Worm (Caenorhabditis elegans) whole organism, L4 larva: ENCODE measurements around the gene Y51B9A.7.

Experiments used
- F37D6.2 ChIP-seq: sonication (generic microtip); optimal IDR thresholded peaks from 2 replicates; lab custom pipeline; 2016; ENCODE audit warnings: mild to moderate bottlenecking, missing genetic modification characterization, missing compliant biosample characterization
- F44E2.7 ChIP-seq: fragments of 200-800 bp; sonication (Bioruptor generic); IDR thresholded peaks from 2 replicates; pipeline ENCODE4 v2.1.2; 2022; ENCODE audit warnings: missing genetic modification characterization, missing compliant biosample characterization
- F49E8.2 ChIP-seq: sonication (generic microtip); optimal IDR thresholded peaks from 2 replicates; lab custom pipeline; 2016; ENCODE audit warnings: missing compliant biosample characterization, mild to moderate bottlenecking, missing genetic modification characterization, borderline replicate concordance
- R02D3.7 ChIP-seq: fragments of 150-350 bp; sonication (generic microtip); optimal IDR thresholded peaks from 3 replicates; lab custom pipeline; 2014; ENCODE audit warnings: missing biosample characterization, missing genetic modification characterization
- Y5F2A.4 ChIP-seq: fragments of 200-800 bp; sonication (Bioruptor generic); optimal IDR thresholded peaks from 2 replicates; lab custom pipeline; 2018; ENCODE audit warnings: mild to moderate bottlenecking, missing genetic modification characterization, missing compliant biosample characterization
- Y75B8A.6 ChIP-seq: fragments of 200-800 bp; sonication (Bioruptor generic); IDR thresholded peaks from 2 replicates; pipeline ENCODE4 v1.3.6; 2022; ENCODE audit warnings: missing genetic modification reagents, missing genetic modification characterization, missing compliant biosample characterization
- ZK546.5 ChIP-seq, 2 experiments: sonication (generic microtip); optimal IDR thresholded peaks; 2 replicates each; lab custom pipeline; 2017; ENCODE audit warnings: missing biosample characterization in 2 of 2, missing genetic modification characterization in 2 of 2
- arid-1 ChIP-seq: fragments of 200-800 bp; sonication (Bioruptor generic); conservative IDR thresholded peaks from 2 replicates; pipeline ENCODE4 v1.3.6; 2022; ENCODE audit warnings: missing genetic modification reagents, missing genetic modification characterization, missing compliant biosample characterization
- attf-4 ChIP-seq: sonication (generic microtip); optimal IDR thresholded peaks from 3 replicates; lab custom pipeline; 2017; ENCODE audit warnings: missing biosample characterization, missing genetic modification characterization
- ceh-62 ChIP-seq: sonication (generic microtip); optimal IDR thresholded peaks from 2 replicates; lab custom pipeline; 2017; ENCODE audit warnings: missing biosample characterization, missing genetic modification characterization
- daf-16 ChIP-seq, 3 experiments: sonication (generic microtip); optimal IDR thresholded peaks; 2 replicates each; lab custom pipeline; 2016 to 2017; ENCODE audit warnings: missing genetic modification characterization in 3 of 3, missing genetic modification reagents in 3 of 3, mild to moderate bottlenecking in 2 of 3, missing compliant biosample characterization in 2 of 3, missing biosample characterization in 1 of 3, moderate library complexity in 1 of 3
- dmd-8 ChIP-seq: fragments of 200-800 bp; sonication (Bioruptor generic); IDR thresholded peaks from 2 replicates; pipeline ENCODE4 v1.3.6; 2022; ENCODE audit warnings: missing genetic modification characterization, missing compliant biosample characterization
- duxl-1 ChIP-seq: sonication (generic microtip); optimal IDR thresholded peaks from 2 replicates; lab custom pipeline; 2016; ENCODE audit warnings: mild to moderate bottlenecking, missing genetic modification characterization, moderate library complexity, missing compliant biosample characterization; ENCODE audit not compliant: poor library complexity
- hif-1 ChIP-seq, 2 experiments: sonication (generic microtip); optimal IDR thresholded peaks; 2 replicates each; lab custom pipeline; 2016 to 2017; ENCODE audit warnings: missing compliant biosample characterization in 2 of 2, missing genetic modification characterization in 2 of 2, missing genetic modification reagents in 2 of 2, missing genotype in 2 of 2, mild to moderate bottlenecking in 1 of 2
- lim-7 ChIP-seq: fragments of 200-800 bp; sonication (Bioruptor generic); IDR thresholded peaks from 2 replicates; pipeline ENCODE4 v1.3.6; 2022; ENCODE audit warnings: missing genetic modification characterization, missing compliant biosample characterization
- lin-1 ChIP-seq: fragments of 200-800 bp; sonication (Bioruptor generic); IDR thresholded peaks from 2 replicates; pipeline ENCODE4 v1.3.6; 2022; ENCODE audit warnings: missing genetic modification reagents, missing genetic modification characterization, missing compliant biosample characterization
- lin-29 ChIP-seq: fragments of 200-800 bp; sonication (Bioruptor generic); IDR thresholded peaks from 2 replicates; pipeline ENCODE4 v1.3.6; 2022; ENCODE audit warnings: missing genetic modification reagents, missing genetic modification characterization, missing compliant biosample characterization
- lsy-2 ChIP-seq, 2 experiments: fragments of 150-350 bp in 1 of 2; sonication (generic microtip) in 1 of 2; optimal IDR thresholded peaks; 2 replicates each; lab custom pipeline; 2014 to 2017; ENCODE audit warnings: missing biosample characterization in 2 of 2, missing genetic modification characterization in 2 of 2
- madf-5 ChIP-seq, 2 experiments: fragments of 200-800 bp; sonication (Bioruptor generic); IDR thresholded peaks; 2 replicates each; pipeline ENCODE4 v1.3.6; 2022; ENCODE audit warnings: missing compliant biosample characterization in 2 of 2, missing genetic modification characterization in 2 of 2
- madf-9 ChIP-seq: fragments of 200-800 bp; sonication (Bioruptor generic); conservative IDR thresholded peaks from 2 replicates; pipeline ENCODE4 v1.3.6; 2022; ENCODE audit warnings: missing genetic modification reagents, missing genetic modification characterization, missing compliant biosample characterization
- mdl-1 ChIP-seq, 2 experiments: fragments of 150-350 bp in 1 of 2; sonication (generic microtip) in 1 of 2; optimal IDR thresholded peaks; 2 replicates each; lab custom pipeline; 2014 to 2017; ENCODE audit warnings: missing biosample characterization in 2 of 2, missing genetic modification characterization in 2 of 2
- mxl-2 ChIP-seq: fragments of 200-800 bp; sonication (Bioruptor generic); conservative IDR thresholded peaks from 2 replicates; pipeline ENCODE4 v1.3.6; 2022; ENCODE audit warnings: missing genetic modification reagents, missing genetic modification characterization, missing compliant biosample characterization
- mxl-3 ChIP-seq: fragments of 200-800 bp; sonication (Bioruptor generic); optimal IDR thresholded peaks from 2 replicates; lab custom pipeline; 2018; ENCODE audit warnings: mild to moderate bottlenecking, missing genetic modification characterization, missing compliant biosample characterization
- nhr-102 ChIP-seq: sonication (generic microtip); optimal IDR thresholded peaks from 2 replicates; lab custom pipeline; 2016; ENCODE audit warnings: mild to moderate bottlenecking, missing genetic modification characterization, moderate library complexity, missing compliant biosample characterization
- nhr-11 ChIP-seq: fragments of 150-350 bp; optimal IDR thresholded peaks from 2 replicates; lab custom pipeline; 2014; ENCODE audit warnings: missing biosample characterization, missing genetic modification characterization
- nhr-111 ChIP-seq: fragments of 200-800 bp; sonication (Bioruptor generic); optimal IDR thresholded peaks from 2 replicates; lab custom pipeline; 2018; ENCODE audit warnings: mild to moderate bottlenecking, missing genetic modification characterization, missing compliant biosample characterization
- nhr-25 ChIP-seq: sonication (generic microtip); optimal IDR thresholded peaks from 2 replicates; lab custom pipeline; 2017; ENCODE audit warnings: missing genetic modification characterization, mild to moderate bottlenecking, missing compliant biosample characterization, antibody characterized with exemption, moderate library complexity, borderline replicate concordance; ENCODE audit not compliant: insufficient read depth
- nhr-28 ChIP-seq: fragments of 150-350 bp; optimal IDR thresholded peaks from 2 replicates; lab custom pipeline; 2014; ENCODE audit warnings: missing biosample characterization, missing genetic modification characterization
- nhr-41 ChIP-seq: fragments of 200-800 bp; sonication (Bioruptor generic); IDR thresholded peaks from 2 replicates; pipeline ENCODE4 v1.3.6; 2022; ENCODE audit warnings: missing genetic modification reagents, missing genetic modification characterization, missing compliant biosample characterization
- nhr-48 ChIP-seq: sonication (generic microtip); optimal IDR thresholded peaks from 2 replicates; lab custom pipeline; 2016; ENCODE audit warnings: mild to moderate bottlenecking, missing genetic modification characterization, missing compliant biosample characterization
- nhr-76 ChIP-seq: fragments of 150-350 bp; optimal IDR thresholded peaks from 2 replicates; lab custom pipeline; 2014; ENCODE audit warnings: missing biosample characterization, missing genetic modification characterization
- nhr-77 ChIP-seq: fragments of 150-350 bp; optimal IDR thresholded peaks from 2 replicates; lab custom pipeline; 2014; ENCODE audit warnings: missing biosample characterization, missing genetic modification characterization
- pqm-1 ChIP-seq: sonication (generic microtip); optimal IDR thresholded peaks from 2 replicates; lab custom pipeline; 2017; ENCODE audit warnings: missing biosample characterization, missing genetic modification characterization
- saeg-2 ChIP-seq: fragments of 200-800 bp; sonication (Bioruptor generic); IDR thresholded peaks from 2 replicates; pipeline ENCODE4 v1.3.6; 2022; ENCODE audit warnings: missing genetic modification reagents, missing genetic modification characterization, missing compliant biosample characterization
- sdz-12 ChIP-seq: fragments of 200-800 bp; sonication (Bioruptor generic); optimal IDR thresholded peaks from 2 replicates; lab custom pipeline; 2018; ENCODE audit warnings: mild to moderate bottlenecking, missing genetic modification characterization, missing compliant biosample characterization
- skn-1 ChIP-seq: fragments of 150-350 bp; optimal IDR thresholded peaks from 2 replicates; lab custom pipeline; 2014; ENCODE audit warnings: missing biosample characterization, missing genetic modification characterization
- snpc-1.2 ChIP-seq: fragments of 200-800 bp; sonication (Bioruptor generic); IDR thresholded peaks from 2 replicates; pipeline ENCODE4 v1.3.6; 2022; ENCODE audit warnings: missing genetic modification reagents, missing genetic modification characterization, missing compliant biosample characterization
- snpc-4 ChIP-seq: fragments of 150-350 bp; optimal IDR thresholded peaks from 2 replicates; lab custom pipeline; 2014; ENCODE audit warnings: missing biosample characterization, missing genetic modification characterization
- spr-1 ChIP-seq: sonication (generic microtip); optimal IDR thresholded peaks from 2 replicates; lab custom pipeline; 2016; ENCODE audit warnings: mild to moderate bottlenecking, missing genetic modification characterization, missing compliant biosample characterization
- tag-97 ChIP-seq: fragments of 200-800 bp; sonication (Bioruptor generic); IDR thresholded peaks from 2 replicates; pipeline ENCODE4 v1.3.6; 2022; ENCODE audit warnings: missing genetic modification characterization, missing compliant biosample characterization
- unc-130 ChIP-seq: sonication (generic microtip); optimal IDR thresholded peaks from 2 replicates; lab custom pipeline; 2016; ENCODE audit warnings: missing genetic modification reagents, missing genetic modification characterization, missing compliant biosample characterization
- unc-62 ChIP-seq, 3 experiments: fragments of 150-350 bp in 1 of 3; sonication (generic microtip); optimal IDR thresholded peaks in 2 of 3; peaks in 1 of 3; 1 replicate in 1 of 3; 2 replicates in 2 of 3; lab custom pipeline; 2014 to 2017; ENCODE audit warnings: missing biosample characterization in 3 of 3, missing genetic modification characterization in 3 of 3, missing genetic modification reagents in 3 of 3, missing genotype in 1 of 3
- vab-7 ChIP-seq: fragments of 200-800 bp; sonication (Bioruptor generic); IDR thresholded peaks from 2 replicates; pipeline ENCODE4 v1.3.6; 2022; ENCODE audit warnings: missing genetic modification reagents, missing genetic modification characterization, missing compliant biosample characterization
- zag-1 ChIP-seq: fragments of 150-350 bp; optimal IDR thresholded peaks from 2 replicates; lab custom pipeline; 2014; ENCODE audit warnings: missing biosample characterization, missing genetic modification characterization
- zfp-3 ChIP-seq: fragments of 200-800 bp; sonication (Bioruptor generic); conservative IDR thresholded peaks from 2 replicates; pipeline ENCODE4 v1.3.6; 2022; ENCODE audit warnings: missing genetic modification reagents, missing genetic modification characterization, missing compliant biosample characterization
- zip-2 ChIP-seq: fragments of 150-350 bp; optimal IDR thresholded peaks from 2 replicates; lab custom pipeline; 2014; ENCODE audit warnings: missing biosample characterization, missing genetic modification characterization
- ztf-11 ChIP-seq: fragments of 150-350 bp; optimal IDR thresholded peaks from 2 replicates; lab custom pipeline; 2014; ENCODE audit warnings: missing biosample characterization, missing genetic modification characterization
- ztf-7 ChIP-seq: fragments of 150-350 bp; optimal IDR thresholded peaks from 2 replicates; lab custom pipeline; 2014; ENCODE audit warnings: missing biosample characterization, missing genetic modification characterization

Gene Y51B9A.7

DNA sequence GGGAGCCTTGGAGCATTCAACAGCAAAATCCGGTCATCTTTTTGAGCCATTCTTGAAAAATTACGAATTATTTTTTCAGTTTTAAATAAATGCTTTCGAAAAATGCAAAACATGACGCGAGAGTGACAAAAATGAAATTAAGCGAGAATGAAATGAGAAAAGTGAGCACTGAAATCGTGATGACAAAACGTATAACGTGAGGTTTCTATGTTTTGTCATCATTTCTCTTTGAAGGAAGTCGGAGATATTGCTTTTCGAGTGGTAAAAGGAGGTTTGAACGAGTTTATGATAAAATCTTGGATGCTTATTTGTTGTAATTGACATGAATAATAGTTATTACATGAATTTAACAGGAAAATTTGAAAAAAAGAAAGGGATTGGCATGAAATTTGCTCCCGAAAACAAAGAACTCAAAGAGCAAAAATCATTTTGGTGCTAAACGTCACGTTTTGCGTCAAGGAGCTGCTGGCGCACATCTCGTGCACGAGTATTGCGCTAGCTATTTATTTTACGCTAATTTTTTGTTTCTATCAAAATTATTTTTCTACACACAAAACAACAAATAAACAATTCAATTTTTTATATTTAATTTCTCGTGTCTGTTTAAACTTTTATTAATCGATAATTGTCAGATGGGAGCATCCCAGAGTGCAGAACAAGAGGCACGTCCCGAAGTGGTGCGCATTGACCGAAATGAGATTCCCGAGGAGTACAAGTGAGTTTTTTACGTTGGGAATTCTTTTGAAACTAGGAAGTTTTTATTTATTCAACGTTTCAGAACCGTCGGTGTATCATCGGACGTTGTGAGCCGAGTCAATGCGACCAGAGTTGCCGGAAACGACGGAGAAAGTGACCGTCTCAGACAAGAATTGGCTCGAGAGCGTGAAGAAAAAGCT is 16.8 kb downstream of the Y51B9A.7 start, which contains the start of the genes gss-1 and chch-3 (continued):
- peak in 1 of 2 experiments; percentile 48 for TF ChIP-seq hif-1 (tag; optimal IDR thresholded peaks at IDR 0.05; lab: Kevin White, UChicago)
- TF ChIP-seq lsy-2 (tag; optimal IDR thresholded peaks at IDR 0.05; lab: Kevin White, UChicago) = peak in 1 of 2 experiments; percentile 84
- peak; percentile 69 for TF ChIP-seq nhr-11 (tag; lab: Kevin White, UChicago)
- no peak for TF ChIP-seq sdz-12 (GFP tag; lab: Kevin White, UChicago)
- no peak for TF ChIP-seq ZK546.5 (tag; optimal IDR thresholded peaks at IDR 0.05; lab: Kevin White, UChicago)
- TF ChIP-seq ztf-11 (tag; lab: Kevin White, UChicago) = no peak
- TF ChIP-seq nhr-28 (tag; lab: Kevin White, UChicago) = peak; percentile 20
- no peak for TF ChIP-seq madf-5 (GFP tag; IDR thresholded peaks at IDR 0.05; lab: Robert Waterston, UW)
- no peak for TF ChIP-seq R02D3.7
- no peak for TF ChIP-seq saeg-2 (GFP tag; lab: Robert Waterston, UW)
- no peak for TF ChIP-seq attf-4
- no peak for TF ChIP-seq nhr-111 (GFP tag; lab: Kevin White, UChicago)
- no peak for TF ChIP-seq F49E8.2 (tag; lab: Kevin White, UChicago)
- TF ChIP-seq tag-97 = no peak
- TF ChIP-seq madf-9 (GFP tag; lab: Robert Waterston, UW) = no peak
- TF ChIP-seq unc-62 (GFP tag; optimal IDR thresholded peaks at IDR 0.05 in 1 of 2; lab: Kevin White, UChicago) = peak in 1 of 2 experiments; percentile 81
- no peak for TF ChIP-seq unc-62 (tag; optimal IDR thresholded peaks at IDR 0.05; lab: Kevin White, UChicago)
- no peak for TF ChIP-seq ztf-7 (tag; lab: Kevin White, UChicago)
- TF ChIP-seq mdl-1 (tag; optimal IDR thresholded peaks at IDR 0.05; lab: Kevin White, UChicago) = no peak
- peak; percentile 64 for TF ChIP-seq nhr-77
- no peak for TF ChIP-seq zip-2
- no peak for TF ChIP-seq mxl-2 (GFP tag; lab: Robert Waterston, UW)
- TF ChIP-seq lim-7 (GFP tag; lab: Robert Waterston, UW) = no peak
- no peak for TF ChIP-seq F44E2.7 (GFP tag; lab: Robert Waterston, UW)
- TF ChIP-seq vab-7 = no peak
- TF ChIP-seq Y5F2A.4 (GFP tag; lab: Kevin White, UChicago) = no peak
- TF ChIP-seq nhr-102 (tag; lab: Kevin White, UChicago) = peak; percentile 35
- TF ChIP-seq nhr-41 (GFP tag; lab: Robert Waterston, UW) = no peak
- TF ChIP-seq nhr-76 (tag; lab: Kevin White, UChicago) = no peak
- peak in 1 of 2 experiments; percentile 18 for TF ChIP-seq daf-16 (GFP tag; optimal IDR thresholded peaks at IDR 0.05; lab: Kevin White, UChicago)
- TF ChIP-seq daf-16 (tag; optimal IDR thresholded peaks at IDR 0.05; lab: Kevin White, UChicago) = peak; percentile 23
- TF ChIP-seq snpc-1.2 (GFP tag; lab: Robert Waterston, UW) = no peak
- TF ChIP-seq nhr-25 (tag; lab: Kevin White, UChicago) = no peak
- TF ChIP-seq lin-1 (GFP tag; lab: Robert Waterston, UW) = no peak
- TF ChIP-seq nhr-48 (tag; lab: Kevin White, UChicago) = no peak
- TF ChIP-seq spr-1 (tag; lab: Kevin White, UChicago) = no peak
- no peak for TF ChIP-seq duxl-1 (tag; lab: Kevin White, UChicago)
- no peak for TF ChIP-seq ceh-62
- TF ChIP-seq arid-1 = no peak
- TF ChIP-seq unc-130 (GFP tag; lab: Kevin White, UChicago) = no peak
- TF ChIP-seq snpc-4 (tag; lab: Kevin White, UChicago) = no peak
- no peak for TF ChIP-seq skn-1 (tag; lab: Kevin White, UChicago)
- TF ChIP-seq Y75B8A.6 (GFP tag; lab: Robert Waterston, UW) = no peak
- no peak for TF ChIP-seq zag-1 (tag; lab: Kevin White, UChicago)
- TF ChIP-seq F37D6.2 (tag; lab: Kevin White, UChicago) = peak; percentile 24
- no peak for TF ChIP-seq zfp-3 (GFP tag; lab: Robert Waterston, UW)
- TF ChIP-seq pqm-1 (tag; lab: Kevin White, UChicago) = no peak
- TF ChIP-seq mxl-3 (GFP tag; lab: Kevin White, UChicago) = no peak
- TF ChIP-seq dmd-8 (GFP tag; lab: Robert Waterston, UW) = no peak
- TF ChIP-seq lin-29 (GFP tag; lab: Robert Waterston, UW) = no peak
